Fruit fly (Drosophila melanogaster): Measurements from ENCODE around the gene MFS10.

The MFS10 gene

dm6 chrX:13136939-13137697, 8.3 kb downstream of the MFS10 start (continued):
- TF ChIP-seq BtbVII (GFP tag; optimal IDR thresholded peaks at IDR 0.05) (peak; percentile 13), fru (optimal IDR thresholded peaks at IDR 0.05) (no peak), CG11723 (GFP tag; optimal IDR thresholded peaks at IDR 0.05) (peak; percentile 28), Aef1 (GFP tag; IDR thresholded peaks at IDR 0.05) (peak; percentile 27; the same call in 1 of the 3 replicates), CG33557 (GFP tag; optimal IDR thresholded peaks at IDR 0.05) (no peak), ewg (GFP tag; optimal IDR thresholded peaks at IDR 0.05) (peak; percentile 43), corto (GFP tag; optimal IDR thresholded peaks at IDR 0.05) (peak; percentile 54), B-H1 (GFP tag; IDR thresholded peaks at IDR 0.05) (peak; percentile 67), CHES-1-like (GFP tag; optimal IDR thresholded peaks at IDR 0.05) (no peak), CG1603 (tag; optimal IDR thresholded peaks at IDR 0.05) (no peak), en (GFP tag; optimal IDR thresholded peaks at IDR 0.05) (no peak), GATAe (GFP tag; conservative IDR thresholded peaks at IDR 0.05) (no peak), lmd (GFP tag; IDR thresholded peaks at IDR 0.05) (peak; percentile 66), PHDP (tag; optimal IDR thresholded peaks at IDR 0.05) (peak; percentile 42), CG9876 (GFP tag; optimal IDR thresholded peaks at IDR 0.05) (no peak), Hr39 (optimal IDR thresholded peaks at IDR 0.05) (no peak), ERR (GFP tag; optimal IDR thresholded peaks at IDR 0.05) (no peak), hb (GFP tag; IDR thresholded peaks at IDR 0.05; ENCODE audit: partially characterized antibody) (no peak), dysf (GFP tag; IDR thresholded peaks at IDR 0.05) (peak; percentile 71), btn (GFP tag; optimal IDR thresholded peaks at IDR 0.05) (no peak), CG11247 (GFP tag; IDR thresholded peaks at IDR 0.05) (no peak), sima (GFP tag; optimal IDR thresholded peaks at IDR 0.05) (no peak), CG6272 (GFP tag; IDR thresholded peaks at IDR 0.05) (peak; percentile 24; the same call in 1 of the 2 replicates), Opbp (GFP tag; IDR thresholded peaks at IDR 0.05; ENCODE audit: partially characterized antibody) (no peak), ken (GFP tag; IDR thresholded peaks at IDR 0.05) (peak; percentile 87), CG9932 (GFP tag; IDR thresholded peaks at IDR 0.05) (no peak), CG14710 (tag; optimal IDR thresholded peaks at IDR 0.05) (peak; percentile 17), danr (GFP tag; IDR thresholded peaks at IDR 0.05) (no peak; the same call in 1 of the 2 replicates), CG6654 (GFP tag; optimal IDR thresholded peaks at IDR 0.05) (no peak), tna (GFP tag; IDR thresholded peaks at IDR 0.05; ENCODE audit: partially characterized antibody) (no peak), CG6791 (GFP tag; IDR thresholded peaks at IDR 0.05; ENCODE audit: partially characterized antibody) (no peak), CG3838 (GFP tag; optimal IDR thresholded peaks at IDR 0.05) (no peak), CG17359 (tag; optimal IDR thresholded peaks at IDR 0.05) (peak; percentile 58), HLH54F (GFP tag; optimal IDR thresholded peaks at IDR 0.05) (no peak), HLHmδ (GFP tag; optimal IDR thresholded peaks at IDR 0.05) (no peak), zfh2 (GFP tag; optimal IDR thresholded peaks at IDR 0.05) (no peak), Stat92E (GFP tag; optimal IDR thresholded peaks at IDR 0.05) (no peak), E2f1 (GFP tag; IDR thresholded peaks at IDR 0.05) (peak; percentile 51; the same call in 1 of the 2 replicates), disco-r (GFP tag; optimal IDR thresholded peaks at IDR 0.05) (no peak), CG3407 (GFP tag; optimal IDR thresholded peaks at IDR 0.05) (peak; percentile 33), jumu (GFP tag; optimal IDR thresholded peaks at IDR 0.05) (no peak), CG31365 (tag; optimal IDR thresholded peaks at IDR 0.05) (no peak), da (GFP tag; optimal IDR thresholded peaks at IDR 0.05) (no peak), toy (GFP tag; IDR thresholded peaks at IDR 0.05) (no peak), CG12236 (GFP tag; optimal IDR thresholded peaks at IDR 0.05) (no peak), tap (tag; optimal IDR thresholded peaks at IDR 0.05) (no peak), CG13287 (GFP tag; IDR thresholded peaks at IDR 0.05; ENCODE audit: partially characterized antibody) (no peak), CG17802 (tag; optimal IDR thresholded peaks at IDR 0.05) (no peak), CG11696 (GFP tag; IDR thresholded peaks at IDR 0.05) (no peak), inv (GFP tag; IDR thresholded peaks at IDR 0.05; ENCODE audit: partially characterized antibody) (no peak)

Data from whole organism, embryonic.